Fruit fly (Drosophila melanogaster) whole organism, adult: ENCODE data around the gene CG13060.

ENCODE experiments used
- Hr96 ChIP-seq: fragments of 200-800 bp; sonication (Bioruptor generic); optimal IDR thresholded peaks from 2 replicates; lab custom pipeline; 2016; ENCODE audit warnings: missing biosample characterization, missing genetic modification characterization
- pad ChIP-seq: fragments of 200-800 bp; sonication (Bioruptor generic); optimal IDR thresholded peaks from 3 replicates; lab custom pipeline; 2017; ENCODE audit warnings: missing biosample characterization, missing genetic modification characterization, mild to moderate bottlenecking, moderate library complexity, missing genetic modification reagents
- toe ChIP-seq: fragments of 200-800 bp; sonication (Bioruptor generic); optimal IDR thresholded peaks from 2 replicates; lab custom pipeline; 2016; ENCODE audit warnings: missing biosample characterization, missing genetic modification characterization

DNA sequence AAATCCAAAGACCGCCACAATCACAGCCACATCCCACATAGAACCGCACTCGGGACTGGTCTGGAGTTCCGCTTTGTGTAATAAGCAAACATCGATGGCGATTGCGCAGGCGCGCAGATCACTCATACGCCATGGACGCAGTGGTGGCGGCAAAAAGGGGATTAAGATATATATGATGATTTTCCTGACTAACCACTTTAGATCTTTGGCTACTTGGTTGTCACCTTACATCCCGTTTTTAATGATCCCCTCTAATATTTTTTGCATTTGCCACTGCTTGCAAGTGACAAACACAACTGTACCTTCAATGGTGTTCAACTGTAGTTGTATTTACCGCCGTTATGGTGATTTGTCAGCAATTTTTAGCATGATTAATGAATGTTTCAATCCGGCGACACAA, 9.7 kb upstream of the CG13060 start:
- TF ChIP-seq toe (GFP tag; lab: Kevin White, UChicago) (no peak), Hr96 (no peak), pad (GFP tag; lab: Kevin White, UChicago) (no peak)
